Fruit fly (Drosophila melanogaster) whole organism: Measurements from ENCODE around the gene Polr2D.

Experiments
- CG8478 ChIP-seq: fragments of >200 bp; optimal IDR thresholded peaks from 2 replicates; lab custom pipeline; 2018; ENCODE audit warnings: inconsistent platforms
- Dll ChIP-seq: fragments of >200 bp; optimal IDR thresholded peaks from 2 replicates; lab custom pipeline; 2017
- EcR ChIP-seq, 2 experiments: fragments of >200 bp; optimal IDR thresholded peaks; 2 replicates each; lab custom pipeline; 2017; ENCODE audit warnings: missing biosample characterization in 2 of 2, missing genetic modification characterization in 2 of 2, missing genetic modification reagents in 2 of 2
- pan ChIP-seq: fragments of >200 bp; optimal IDR thresholded peaks from 2 replicates; lab custom pipeline; 2017
- psq ChIP-seq: fragments of >200 bp; optimal IDR thresholded peaks from 2 replicates; lab custom pipeline; 2017
- usp ChIP-seq: fragments of >200 bp; optimal IDR thresholded peaks from 2 replicates; lab custom pipeline; 2017; ENCODE audit warnings: missing biosample characterization, missing genetic modification characterization, mixed read lengths

The Polr2D gene

dm6 chr3R:18255281-18255680 is at the start of gene Polr2D, which contains the start of the genes Ada2a, Tgs1 and moi:
Gene Polr2D (minus strand): TSS chr3R:18255487.
Gene Ada2a (minus strand): TSS chr3R:18255487.
Gene Tgs1 (plus strand): TSS chr3R:18255530.
Gene moi (plus strand): TSS chr3R:18255530.
- TF ChIP-seq usp (GFP tag; lab: Kevin White, UChicago) (no peak), EcR (GFP tag; optimal IDR thresholded peaks at IDR 0.05; lab: Kevin White, UChicago) (no peak), Dll (lab: Kevin White, UChicago) (no peak), pan (lab: Kevin White, UChicago) (no peak), CG8478 (lab: Kevin White, UChicago) (no peak), psq (lab: Kevin White, UChicago) (no peak)

dm6 chr3R:18302749-18303148 is 47.5 kb upstream of the Polr2D start, which contains the start of gene CG7126:
Gene CG7126 (minus strand): TSS chr3R:18302849.
- TF ChIP-seq CG8478 (lab: Kevin White, UChicago), result no peak
- no peak for TF ChIP-seq EcR (GFP tag; optimal IDR thresholded peaks at IDR 0.05; lab: Kevin White, UChicago)
- no peak for TF ChIP-seq Dll (lab: Kevin White, UChicago)
- no peak for TF ChIP-seq psq (lab: Kevin White, UChicago)
- TF ChIP-seq pan (lab: Kevin White, UChicago), result no peak
- no peak for TF ChIP-seq usp (GFP tag; lab: Kevin White, UChicago)

dm6 chr3R:18301569-18301968 is 46.3 kb upstream of the Polr2D start, which contains the start of gene Polr1E:
Gene Polr1E (minus strand): TSS chr3R:18301728.
- TF ChIP-seq pan (lab: Kevin White, UChicago) (no peak), Dll (lab: Kevin White, UChicago) (no peak), usp (GFP tag; lab: Kevin White, UChicago) (no peak), CG8478 (lab: Kevin White, UChicago) (no peak), psq (lab: Kevin White, UChicago) (no peak)

- TF ChIP-seq CG8478 (lab: Kevin White, UChicago) (no peak), Dll (lab: Kevin White, UChicago) (no peak), EcR (GFP tag; optimal IDR thresholded peaks at IDR 0.05; lab: Kevin White, UChicago) (no peak), usp (GFP tag; lab: Kevin White, UChicago) (no peak), psq (lab: Kevin White, UChicago) (no peak), pan (lab: Kevin White, UChicago) (no peak)
These were observed 43.6 kb upstream of the Polr2D start, which contains the start of gene Dlc90F for dm6 chr3R:18298900-18299321. Gene Dlc90F (plus strand): TSS chr3R:18299229.

dm6 chr3R:18298298-18298899 is 43.1 kb upstream of the Polr2D start:
- no peak for TF ChIP-seq usp (GFP tag; lab: Kevin White, UChicago)
- no peak for TF ChIP-seq Dll (lab: Kevin White, UChicago)
- no peak for TF ChIP-seq CG8478 (lab: Kevin White, UChicago)
- no peak for TF ChIP-seq psq (lab: Kevin White, UChicago)
- TF ChIP-seq pan (lab: Kevin White, UChicago), result no peak
- TF ChIP-seq EcR (GFP tag; optimal IDR thresholded peaks at IDR 0.05; lab: Kevin White, UChicago), result no peak

- TF ChIP-seq psq (lab: Kevin White, UChicago) (no peak), EcR (GFP tag; optimal IDR thresholded peaks at IDR 0.05; lab: Kevin White, UChicago) (no peak), pan (lab: Kevin White, UChicago) (no peak), usp (GFP tag; lab: Kevin White, UChicago) (no peak)
These were observed 42.4 kb upstream of the Polr2D start for dm6 chr3R:18297444-18298297.

dm6 chr3R:18296737-18297136 is 41.5 kb upstream of the Polr2D start:
- TF ChIP-seq usp (GFP tag; lab: Kevin White, UChicago), result no peak
- TF ChIP-seq pan (lab: Kevin White, UChicago), result no peak
- no peak for TF ChIP-seq EcR (GFP tag; optimal IDR thresholded peaks at IDR 0.05; lab: Kevin White, UChicago)
- TF ChIP-seq Dll (lab: Kevin White, UChicago), result no peak
- no peak for TF ChIP-seq CG8478 (lab: Kevin White, UChicago)
- no peak for TF ChIP-seq psq (lab: Kevin White, UChicago)

- no peak for TF ChIP-seq CG8478 (lab: Kevin White, UChicago)
These were observed 40.8 kb upstream of the Polr2D start for dm6 chr3R:18296084-18296483.

dm6 chr3R:18295262-18295944 is 40.1 kb upstream of the Polr2D start:
- TF ChIP-seq EcR (GFP tag; optimal IDR thresholded peaks at IDR 0.05; lab: Kevin White, UChicago) (no peak), usp (GFP tag; lab: Kevin White, UChicago) (no peak), psq (lab: Kevin White, UChicago) (no peak)

dm6 chr3R:18294488-18294887 is 39.2 kb upstream of the Polr2D start:
- TF ChIP-seq CG8478 (lab: Kevin White, UChicago), result no peak
- no peak for TF ChIP-seq EcR (GFP tag; optimal IDR thresholded peaks at IDR 0.05; lab: Kevin White, UChicago)
- TF ChIP-seq psq (lab: Kevin White, UChicago), result no peak
- TF ChIP-seq pan (lab: Kevin White, UChicago), result no peak
- no peak for TF ChIP-seq Dll (lab: Kevin White, UChicago)
- TF ChIP-seq usp (GFP tag; lab: Kevin White, UChicago), result no peak

dm6 chr3R:18292371-18292770 is 37.1 kb upstream of the Polr2D start:
- no peak for TF ChIP-seq psq (lab: Kevin White, UChicago)
- no peak for TF ChIP-seq EcR (GFP tag; optimal IDR thresholded peaks at IDR 0.05; lab: Kevin White, UChicago)
- TF ChIP-seq CG8478 (lab: Kevin White, UChicago), result no peak
- TF ChIP-seq Dll (lab: Kevin White, UChicago), result no peak
